Worm (Caenorhabditis elegans): ENCODE measurements around the gene M02B7.2.

Gene M02B7.2

DNA sequence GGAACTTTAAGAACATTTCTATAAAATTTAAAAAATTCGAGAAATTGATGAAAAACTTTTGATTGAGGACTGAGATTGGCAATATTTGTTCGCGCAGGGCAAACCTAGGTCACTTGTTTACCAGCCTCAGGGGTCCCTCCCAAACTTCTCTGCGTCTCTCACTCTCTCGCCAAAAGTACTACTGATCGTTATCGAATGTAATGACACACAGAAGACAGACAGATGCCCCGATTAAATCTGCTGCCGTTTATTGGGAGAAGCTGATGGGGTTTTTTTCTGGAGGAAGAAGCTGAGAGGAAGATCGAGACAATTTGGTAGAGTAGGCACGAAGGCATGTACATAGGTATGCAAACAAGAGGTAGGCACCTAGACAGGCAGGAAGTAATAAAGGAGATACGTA is 22.0 kb downstream of the M02B7.2 start:
- TF ChIP-seq ham-2 (GFP tag; optimal IDR thresholded peaks at IDR 0.05): peak; percentile 31
- no peak for TF ChIP-seq blmp-1 (tag; optimal IDR thresholded peaks at IDR 0.05)
- no peak for TF ChIP-seq nhr-237 (tag; optimal IDR thresholded peaks at IDR 0.05)
- no peak for TF ChIP-seq ztf-11 (tag; optimal IDR thresholded peaks at IDR 0.05)
- TF ChIP-seq ceh-43 (GFP tag; optimal IDR thresholded peaks at IDR 0.05): no peak
- TF ChIP-seq sptf-1 (tag; optimal IDR thresholded peaks at IDR 0.05): no peak
- no peak for TF ChIP-seq sem-2 (GFP tag; optimal IDR thresholded peaks at IDR 0.05)
- no peak for TF ChIP-seq lsy-2 (tag; optimal IDR thresholded peaks at IDR 0.05)
- TF ChIP-seq ceh-83 (GFP tag; optimal IDR thresholded peaks at IDR 0.05): no peak
- TF ChIP-seq nhr-76 (tag; optimal IDR thresholded peaks at IDR 0.05): no peak
- no peak for TF ChIP-seq ceh-39 (tag; optimal IDR thresholded peaks at IDR 0.05)
- no peak for TF ChIP-seq mls-2 (tag; optimal IDR thresholded peaks at IDR 0.05)
- TF ChIP-seq unc-39 (tag; optimal IDR thresholded peaks at IDR 0.05): no peak
- TF ChIP-seq ces-1 (GFP tag; optimal IDR thresholded peaks at IDR 0.05): no peak
- peak; percentile 56 for TF ChIP-seq hlh-1 (tag; optimal IDR thresholded peaks at IDR 0.05)
- TF ChIP-seq nhr-12 (tag; optimal IDR thresholded peaks at IDR 0.05): no peak
- TF ChIP-seq pha-4 (tag; optimal IDR thresholded peaks at IDR 0.05): no peak
- no peak for TF ChIP-seq mep-1 (tag; optimal IDR thresholded peaks at IDR 0.05)
- no peak for TF ChIP-seq tbx-8 (GFP tag; optimal IDR thresholded peaks at IDR 0.05)
- no peak for TF ChIP-seq lin-32 (GFP tag; optimal IDR thresholded peaks at IDR 0.05)
- TF ChIP-seq nhr-2 (tag; optimal IDR thresholded peaks at IDR 0.05): peak; percentile 4
- TF ChIP-seq drap-1 (GFP tag; optimal IDR thresholded peaks at IDR 0.05): no peak
- no peak for TF ChIP-seq mab-5 (tag; optimal IDR thresholded peaks at IDR 0.05)
- TF ChIP-seq elt-1 (tag; optimal IDR thresholded peaks at IDR 0.05; ENCODE audit: borderline replicate concordance, insufficient read depth): peak; percentile 84
- peak; percentile 66 for TF ChIP-seq unc-62 (GFP tag; optimal IDR thresholded peaks at IDR 0.05)
- TF ChIP-seq elt-3 (tag; optimal IDR thresholded peaks at IDR 0.05): no peak
- TF ChIP-seq zip-8 (tag; optimal IDR thresholded peaks at IDR 0.05): no peak
- no peak for TF ChIP-seq lin-13 (tag; optimal IDR thresholded peaks at IDR 0.05)
- TF ChIP-seq nhr-28 (tag; optimal IDR thresholded peaks at IDR 0.05): no peak
- no peak for TF ChIP-seq bed-3 (GFP tag; optimal IDR thresholded peaks at IDR 0.05)
- no peak for TF ChIP-seq snpc-4 (tag; optimal IDR thresholded peaks at IDR 0.05)
- no peak for TF ChIP-seq unc-120 (tag; optimal IDR thresholded peaks at IDR 0.05; ENCODE audit: poor library complexity, severe bottlenecking)
- TF ChIP-seq M03D4.4 (tag; optimal IDR thresholded peaks at IDR 0.05): no peak
- no peak for TF ChIP-seq flh-1 (GFP tag; optimal IDR thresholded peaks at IDR 0.05)
- TF ChIP-seq cnd-1 (tag; optimal IDR thresholded peaks at IDR 0.05): no peak

ce11 chrIV:3826590-3827128 is 23.3 kb downstream of the M02B7.2 start, which contains the start of gene F28F9.3:
TSS of gene F28F9.3 (plus strand) at chrIV:3826890.
- peak; percentile 66 for TF ChIP-seq elt-1 (tag; optimal IDR thresholded peaks at IDR 0.05; ENCODE audit: borderline replicate concordance, insufficient read depth)
- TF ChIP-seq tbx-8 (GFP tag; optimal IDR thresholded peaks at IDR 0.05): no peak

DNA sequence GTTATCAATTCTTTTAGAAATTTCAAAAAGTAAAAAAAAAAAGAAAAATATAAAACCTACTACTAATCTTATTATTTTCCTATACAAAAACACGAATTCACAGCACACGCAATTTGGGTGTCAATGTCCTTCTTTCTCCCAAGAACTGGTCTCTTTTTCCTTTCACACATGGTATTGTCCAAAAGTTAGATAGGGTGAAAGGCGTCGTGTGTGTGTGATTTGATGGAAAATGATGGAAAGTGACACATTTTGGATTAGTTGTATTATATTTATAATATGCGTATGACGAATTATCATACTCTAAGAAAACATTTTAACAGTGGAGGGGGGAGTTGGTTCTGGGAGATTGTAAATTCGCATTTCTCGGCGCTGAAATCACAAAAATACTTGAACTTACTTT is 24.3 kb downstream of the M02B7.2 start:
- TF ChIP-seq mls-2 (tag; optimal IDR thresholded peaks at IDR 0.05) (no peak), unc-62 (GFP tag; optimal IDR thresholded peaks at IDR 0.05) (peak; percentile 27), blmp-1 (tag; optimal IDR thresholded peaks at IDR 0.05) (peak; percentile 78)

ce11 chrIV:3832040-3832439 is 28.7 kb downstream of the M02B7.2 start:
- no peak for TF ChIP-seq M03D4.4 (tag; optimal IDR thresholded peaks at IDR 0.05)
- TF ChIP-seq zip-8 (tag; optimal IDR thresholded peaks at IDR 0.05): no peak
- no peak for TF ChIP-seq nhr-237 (tag; optimal IDR thresholded peaks at IDR 0.05)
- no peak for TF ChIP-seq elt-3 (tag; optimal IDR thresholded peaks at IDR 0.05)
- TF ChIP-seq unc-120 (tag; optimal IDR thresholded peaks at IDR 0.05; ENCODE audit: poor library complexity, severe bottlenecking): no peak
- no peak for TF ChIP-seq unc-39 (tag; optimal IDR thresholded peaks at IDR 0.05)
- no peak for TF ChIP-seq mab-5 (tag; optimal IDR thresholded peaks at IDR 0.05)
- no peak for TF ChIP-seq elt-1 (tag; optimal IDR thresholded peaks at IDR 0.05; ENCODE audit: borderline replicate concordance, insufficient read depth)
- no peak for TF ChIP-seq lsy-2 (tag; optimal IDR thresholded peaks at IDR 0.05)
- TF ChIP-seq nhr-12 (tag; optimal IDR thresholded peaks at IDR 0.05): no peak
- TF ChIP-seq bed-3 (GFP tag; optimal IDR thresholded peaks at IDR 0.05): no peak
